Fruit fly (Drosophila melanogaster): ENCODE results near the gene p38c.

The p38c gene

dm6 chr3R:24101437-24101836 is 48.6 kb downstream of the p38c start:
- TF ChIP-seq psq (optimal IDR thresholded peaks at IDR 0.05), result no peak
- TF ChIP-seq h (optimal IDR thresholded peaks at IDR 0.05), result no peak
- no peak for TF ChIP-seq Sin3A (optimal IDR thresholded peaks at IDR 0.05)
- no peak for TF ChIP-seq ttk (optimal IDR thresholded peaks at IDR 0.05)
- TF ChIP-seq insv (optimal IDR thresholded peaks at IDR 0.05), result no peak
- TF ChIP-seq Myc (optimal IDR thresholded peaks at IDR 0.05), result no peak

dm6 chr3R:24100717-24101116 is 49.3 kb downstream of the p38c start:
- no peak for TF ChIP-seq ttk (optimal IDR thresholded peaks at IDR 0.05)
- TF ChIP-seq psq (optimal IDR thresholded peaks at IDR 0.05), result no peak
- TF ChIP-seq Sin3A (optimal IDR thresholded peaks at IDR 0.05), result no peak
- no peak for TF ChIP-seq h (optimal IDR thresholded peaks at IDR 0.05)
- TF ChIP-seq Myc (optimal IDR thresholded peaks at IDR 0.05), result no peak
- no peak for TF ChIP-seq insv (optimal IDR thresholded peaks at IDR 0.05)

- no peak for TF ChIP-seq Myc (optimal IDR thresholded peaks at IDR 0.05)
- no peak for TF ChIP-seq psq (optimal IDR thresholded peaks at IDR 0.05)
- TF ChIP-seq h (optimal IDR thresholded peaks at IDR 0.05), result no peak
- TF ChIP-seq Sin3A (optimal IDR thresholded peaks at IDR 0.05), result no peak
- TF ChIP-seq ttk (optimal IDR thresholded peaks at IDR 0.05), result no peak
- TF ChIP-seq insv (optimal IDR thresholded peaks at IDR 0.05), result no peak
Measured at dm6 chr3R:24099039-24100026, 50.7 kb downstream of the p38c start.
